Fruit fly (Drosophila melanogaster): ENCODE measurements around the gene CG10340.

Gene CG10340

dm6 chr3R:16625844-16626430 is 11.7 kb upstream of the CG10340 start (continued):
- no peak for TF ChIP-seq CG8290 (GFP tag; optimal IDR thresholded peaks at IDR 0.05)
- TF ChIP-seq CG8290 (tag; optimal IDR thresholded peaks at IDR 0.05) = no peak
- no peak for TF ChIP-seq CG2678 (tag; optimal IDR thresholded peaks at IDR 0.05)
- no peak for TF ChIP-seq dmrt11E (tag; optimal IDR thresholded peaks at IDR 0.05)
- TF ChIP-seq sug (tag; optimal IDR thresholded peaks at IDR 0.05) = peak; percentile 3
- no peak for TF ChIP-seq emc (GFP tag; optimal IDR thresholded peaks at IDR 0.05)
- no peak for TF ChIP-seq CG12659 (GFP tag; optimal IDR thresholded peaks at IDR 0.05)
- no peak for TF ChIP-seq btn (GFP tag; optimal IDR thresholded peaks at IDR 0.05)
- no peak for TF ChIP-seq cwo (GFP tag; optimal IDR thresholded peaks at IDR 0.05)
- TF ChIP-seq chinmo (GFP tag; IDR thresholded peaks at IDR 0.05; ENCODE audit: partially characterized antibody) = peak; percentile 77; the same call in 1 of the 4 replicates
- TF ChIP-seq onecut (GFP tag; IDR thresholded peaks at IDR 0.05) = no peak
- TF ChIP-seq H15 (GFP tag; IDR thresholded peaks at IDR 0.05) = 0 out of 3 replicates have a peak, but pooled peaks have one; percentile 29
- TF ChIP-seq Adf1 (GFP tag; IDR thresholded peaks at IDR 0.05) = peak; percentile 85
- 0 out of 3 replicates have a peak, but pooled peaks have one; percentile 27 for TF ChIP-seq ci (GFP tag; IDR thresholded peaks at IDR 0.05)

dm6 chr3R:16624750-16625549 is 10.8 kb upstream of the CG10340 start, which contains the start of gene Fas1:
TSS of gene Fas1 (plus strand) at chr3R:16625238.
- TF ChIP-seq CG11695 (GFP tag; IDR thresholded peaks at IDR 0.05) (no peak), Ets97D (GFP tag; optimal IDR thresholded peaks at IDR 0.05) (peak; percentile 59), phol (tag; optimal IDR thresholded peaks at IDR 0.05) (peak; percentile 12), gt (GFP tag; IDR thresholded peaks at IDR 0.05) (no peak), hbn (GFP tag; IDR thresholded peaks at IDR 0.05; ENCODE audit: partially characterized antibody) (peak; percentile 40; the same call in 1 of the 2 replicates), Nf-YB (GFP tag; optimal IDR thresholded peaks at IDR 0.05) (no peak), NK7.1 (GFP tag; optimal IDR thresholded peaks at IDR 0.05) (no peak), CG16813 (GFP tag; IDR thresholded peaks at IDR 0.05; ENCODE audit: partially characterized antibody) (peak; percentile 70; the same call in 2 of the 3 replicates), Ssrp (tag; optimal IDR thresholded peaks at IDR 0.05) (no peak), CG7357 (GFP tag; IDR thresholded peaks at IDR 0.05) (no peak), CG3838 (GFP tag; optimal IDR thresholded peaks at IDR 0.05) (no peak), odd (GFP tag; optimal IDR thresholded peaks at IDR 0.05) (no peak), Adf1 (GFP tag; IDR thresholded peaks at IDR 0.05) (0 out of 2 replicates have a peak, but pooled peaks have one; percentile 11), NC2α (GFP tag; optimal IDR thresholded peaks at IDR 0.05) (no peak), lab (GFP tag; optimal IDR thresholded peaks at IDR 0.05) (no peak), ci (GFP tag; IDR thresholded peaks at IDR 0.05) (peak; percentile 65; the same call in 1 of the 3 replicates), HmgD (GFP tag; optimal IDR thresholded peaks at IDR 0.05) (no peak), CG18599 (GFP tag; optimal IDR thresholded peaks at IDR 0.05) (peak; percentile 0), zen (tag; optimal IDR thresholded peaks at IDR 0.05) (peak; percentile 22), fd96Cb (tag; optimal IDR thresholded peaks at IDR 0.05) (no peak), kay (GFP tag; optimal IDR thresholded peaks at IDR 0.05) (no peak), Jarid2 (GFP tag; optimal IDR thresholded peaks at IDR 0.05) (peak; percentile 83), Chrac-16 (GFP tag; optimal IDR thresholded peaks at IDR 0.05) (no peak), Eip74EF (GFP tag; optimal IDR thresholded peaks at IDR 0.05) (no peak), CG14965 (GFP tag; optimal IDR thresholded peaks at IDR 0.05; ENCODE audit: borderline replicate concordance) (no peak), CG14441 (GFP tag; IDR thresholded peaks at IDR 0.05) (no peak), onecut (GFP tag; IDR thresholded peaks at IDR 0.05) (peak; percentile 88), knrl (GFP tag; IDR thresholded peaks at IDR 0.05; ENCODE audit: partially characterized antibody) (peak; percentile 52; the same call in 1 of the 3 replicates), CG8765 (GFP tag; IDR thresholded peaks at IDR 0.05) (no peak), grn (GFP tag; optimal IDR thresholded peaks at IDR 0.05) (no peak), CG17612 (GFP tag; IDR thresholded peaks at IDR 0.05) (no peak), CG4820 (GFP tag; optimal IDR thresholded peaks at IDR 0.05) (no peak), bab2 (GFP tag; optimal IDR thresholded peaks at IDR 0.05) (no peak), HLH54F (GFP tag; optimal IDR thresholded peaks at IDR 0.05) (no peak), Mes4 (GFP tag; optimal IDR thresholded peaks at IDR 0.05) (no peak), CG10366 (GFP tag; IDR thresholded peaks at IDR 0.05) (no peak)

Data from whole organism, embryonic.